Worm (Caenorhabditis elegans) whole organism, L4 larva: Measurements from ENCODE around the gene T22F3.12.

Experiments used
- D1046.2 ChIP-seq: fragments of 200-800 bp; sonication (Bioruptor generic); IDR thresholded peaks from 2 replicates; pipeline ENCODE4 v1.3.6; 2022; ENCODE audit warnings: missing genetic modification characterization, missing compliant biosample characterization
- F26F4.8 ChIP-seq: fragments of 200-800 bp; sonication (Bioruptor generic); conservative IDR thresholded peaks from 2 replicates; pipeline ENCODE4 v1.3.6; 2022; ENCODE audit warnings: missing genetic modification characterization, missing compliant biosample characterization
- ZK337.2 ChIP-seq: fragments of 200-800 bp; sonication (Bioruptor generic); IDR thresholded peaks from 2 replicates; pipeline ENCODE4 v1.3.6; 2022; ENCODE audit warnings: missing genetic modification reagents, missing genetic modification characterization, missing compliant biosample characterization
- ZK546.5 ChIP-seq, 2 experiments: sonication (generic microtip); optimal IDR thresholded peaks; 2 replicates each; lab custom pipeline; 2017; ENCODE audit warnings: missing biosample characterization in 2 of 2, missing genetic modification characterization in 2 of 2
- aha-1 ChIP-seq: fragments of 150-350 bp; peaks from one replicate; lab custom pipeline; 2014; ENCODE audit warnings: missing biosample characterization, missing genetic modification characterization
- ama-1 ChIP-seq: fragments of 150-350 bp; optimal IDR thresholded peaks from 2 replicates; lab custom pipeline; 2014; ENCODE audit warnings: inconsistent platforms, mixed read lengths
- ceh-20 ChIP-seq: fragments of 200-800 bp; sonication (Bioruptor generic); IDR thresholded peaks from 2 replicates; pipeline ENCODE4 v1.3.6; 2022; ENCODE audit warnings: missing genetic modification reagents, missing genetic modification characterization, missing compliant biosample characterization
- cey-2 ChIP-seq: sonication (generic microtip); optimal IDR thresholded peaks from 3 replicates; lab custom pipeline; 2017; ENCODE audit warnings: missing genetic modification characterization, mild to moderate bottlenecking, missing compliant biosample characterization, antibody characterized with exemption, borderline replicate concordance; ENCODE audit not compliant: insufficient read depth
- ctbp-1 ChIP-seq: fragments of 200-800 bp; sonication (Bioruptor generic); IDR thresholded peaks from 2 replicates; pipeline ENCODE4 v1.3.6; 2022; ENCODE audit warnings: missing genetic modification reagents, missing genetic modification characterization, missing compliant biosample characterization
- daf-12 ChIP-seq: fragments of 150-350 bp; optimal IDR thresholded peaks from 2 replicates; lab custom pipeline; 2014; ENCODE audit warnings: missing biosample characterization, missing genetic modification reagents, missing genetic modification characterization
- daf-16 ChIP-seq, 3 experiments: sonication (generic microtip); optimal IDR thresholded peaks; 2 replicates each; lab custom pipeline; 2016 to 2017; ENCODE audit warnings: missing genetic modification characterization in 3 of 3, missing genetic modification reagents in 3 of 3, mild to moderate bottlenecking in 2 of 3, missing compliant biosample characterization in 2 of 3, missing biosample characterization in 1 of 3, moderate library complexity in 1 of 3
- daf-19 ChIP-seq: fragments of 200-800 bp; sonication (Bioruptor generic); conservative IDR thresholded peaks from 2 replicates; pipeline ENCODE4 v1.3.6; 2022; ENCODE audit warnings: missing genetic modification characterization, missing compliant biosample characterization
- daf-8 ChIP-seq: fragments of 200-800 bp; sonication (Bioruptor generic); IDR thresholded peaks from 2 replicates; pipeline ENCODE4 v1.3.6; 2022; ENCODE audit warnings: missing genetic modification characterization, missing compliant biosample characterization
- dmd-6 ChIP-seq: fragments of 200-800 bp; sonication (Bioruptor generic); IDR thresholded peaks from 2 replicates; pipeline ENCODE4 v1.3.6; 2022; ENCODE audit warnings: missing genetic modification reagents, missing genetic modification characterization, missing compliant biosample characterization
- dpl-1 ChIP-seq: fragments of 150-350 bp; optimal IDR thresholded peaks from 2 replicates; lab custom pipeline; 2014; ENCODE audit warnings: missing biosample characterization, missing genetic modification reagents, missing genetic modification characterization
- duxl-1 ChIP-seq: sonication (generic microtip); optimal IDR thresholded peaks from 2 replicates; lab custom pipeline; 2016; ENCODE audit warnings: mild to moderate bottlenecking, missing genetic modification characterization, moderate library complexity, missing compliant biosample characterization; ENCODE audit not compliant: poor library complexity
- dve-1 ChIP-seq: sonication (generic microtip); optimal IDR thresholded peaks from 2 replicates; lab custom pipeline; 2017; ENCODE audit warnings: antibody characterized with exemption, mild to moderate bottlenecking, missing genetic modification characterization, missing compliant biosample characterization; ENCODE audit not compliant: insufficient read depth
- egl-27 ChIP-seq: sonication (generic microtip); optimal IDR thresholded peaks from 3 replicates; lab custom pipeline; 2017; ENCODE audit warnings: missing biosample characterization, missing genetic modification reagents, missing genetic modification characterization
- fkh-10 ChIP-seq: fragments of 150-350 bp; optimal IDR thresholded peaks from 2 replicates; lab custom pipeline; 2014; ENCODE audit warnings: missing biosample characterization, missing genetic modification reagents, missing genetic modification characterization
- hif-1 ChIP-seq, 2 experiments: sonication (generic microtip); optimal IDR thresholded peaks; 2 replicates each; lab custom pipeline; 2016 to 2017; ENCODE audit warnings: missing compliant biosample characterization in 2 of 2, missing genetic modification characterization in 2 of 2, missing genetic modification reagents in 2 of 2, missing genotype in 2 of 2, mild to moderate bottlenecking in 1 of 2
- hlh-11 ChIP-seq: fragments of 200-800 bp; sonication (Bioruptor generic); optimal IDR thresholded peaks from 2 replicates; lab custom pipeline; 2018; ENCODE audit warnings: mild to moderate bottlenecking, missing genetic modification characterization, missing compliant biosample characterization
- hlh-30 ChIP-seq: sonication (generic microtip); optimal IDR thresholded peaks from 2 replicates; lab custom pipeline; 2017; ENCODE audit warnings: antibody characterized with exemption, mild to moderate bottlenecking, missing genetic modification characterization, missing compliant biosample characterization; ENCODE audit not compliant: insufficient read depth
- hmg-1.1 ChIP-seq: fragments of 200-800 bp; sonication (Bioruptor generic); IDR thresholded peaks from 2 replicates; pipeline ENCODE4 v1.3.6; 2022; ENCODE audit warnings: missing genetic modification reagents, missing genetic modification characterization, missing compliant biosample characterization
- lin-13 ChIP-seq: fragments of 150-350 bp; optimal IDR thresholded peaks from 2 replicates; lab custom pipeline; 2014; ENCODE audit warnings: missing biosample characterization, missing genetic modification reagents, missing genetic modification characterization
- lin-38 ChIP-seq: fragments of 200-800 bp; sonication (Bioruptor generic); IDR thresholded peaks from 2 replicates; pipeline ENCODE4 v1.3.6; 2022; ENCODE audit warnings: missing genetic modification reagents, missing genetic modification characterization, missing compliant biosample characterization
- lin-39 ChIP-seq: fragments of 150-350 bp; optimal IDR thresholded peaks from 2 replicates; lab custom pipeline; 2014; ENCODE audit warnings: missing biosample characterization, missing genetic modification reagents, missing genetic modification characterization
- lir-3 ChIP-seq: sonication (generic microtip); optimal IDR thresholded peaks from 2 replicates; lab custom pipeline; 2016; ENCODE audit warnings: mild to moderate bottlenecking, missing genetic modification characterization, missing compliant biosample characterization
- lsy-2 ChIP-seq, 2 experiments: fragments of 150-350 bp in 1 of 2; sonication (generic microtip) in 1 of 2; optimal IDR thresholded peaks; 2 replicates each; lab custom pipeline; 2014 to 2017; ENCODE audit warnings: missing biosample characterization in 2 of 2, missing genetic modification characterization in 2 of 2
- mdl-1 ChIP-seq, 2 experiments: fragments of 150-350 bp in 1 of 2; sonication (generic microtip) in 1 of 2; optimal IDR thresholded peaks; 2 replicates each; lab custom pipeline; 2014 to 2017; ENCODE audit warnings: missing biosample characterization in 2 of 2, missing genetic modification characterization in 2 of 2
- mep-1 ChIP-seq: fragments of 150-350 bp; sonication (generic microtip); optimal IDR thresholded peaks from 3 replicates; lab custom pipeline; 2014; ENCODE audit warnings: missing biosample characterization, missing genetic modification characterization
- mes-2 ChIP-seq: sonication (generic microtip); optimal IDR thresholded peaks from 2 replicates; lab custom pipeline; 2016; ENCODE audit warnings: missing genotype, mild to moderate bottlenecking, missing genetic modification characterization, missing compliant biosample characterization; ENCODE audit not compliant: poor library complexity, severe bottlenecking
- mxl-3 ChIP-seq: fragments of 200-800 bp; sonication (Bioruptor generic); optimal IDR thresholded peaks from 2 replicates; lab custom pipeline; 2018; ENCODE audit warnings: mild to moderate bottlenecking, missing genetic modification characterization, missing compliant biosample characterization
- nhr-10 ChIP-seq: fragments of 150-350 bp; optimal IDR thresholded peaks from 2 replicates; lab custom pipeline; 2014; ENCODE audit warnings: missing biosample characterization, missing genetic modification characterization
- nhr-102 ChIP-seq: sonication (generic microtip); optimal IDR thresholded peaks from 2 replicates; lab custom pipeline; 2016; ENCODE audit warnings: mild to moderate bottlenecking, missing genetic modification characterization, moderate library complexity, missing compliant biosample characterization
- nhr-11 ChIP-seq: fragments of 150-350 bp; optimal IDR thresholded peaks from 2 replicates; lab custom pipeline; 2014; ENCODE audit warnings: missing biosample characterization, missing genetic modification characterization
- nhr-237 ChIP-seq: sonication (generic microtip); optimal IDR thresholded peaks from 2 replicates; lab custom pipeline; 2017; ENCODE audit warnings: missing biosample characterization, missing genetic modification characterization
- nhr-28 ChIP-seq: fragments of 150-350 bp; optimal IDR thresholded peaks from 2 replicates; lab custom pipeline; 2014; ENCODE audit warnings: missing biosample characterization, missing genetic modification characterization
- nhr-41 ChIP-seq: fragments of 200-800 bp; sonication (Bioruptor generic); IDR thresholded peaks from 2 replicates; pipeline ENCODE4 v1.3.6; 2022; ENCODE audit warnings: missing genetic modification reagents, missing genetic modification characterization, missing compliant biosample characterization
- nhr-76 ChIP-seq: fragments of 150-350 bp; optimal IDR thresholded peaks from 2 replicates; lab custom pipeline; 2014; ENCODE audit warnings: missing biosample characterization, missing genetic modification characterization
- php-3 ChIP-seq: fragments of 200-800 bp; sonication (Bioruptor generic); IDR thresholded peaks from 2 replicates; pipeline ENCODE4 v1.3.6; 2022; ENCODE audit warnings: missing genetic modification reagents, missing genetic modification characterization, missing compliant biosample characterization
- pqm-1 ChIP-seq: sonication (generic microtip); optimal IDR thresholded peaks from 2 replicates; lab custom pipeline; 2017; ENCODE audit warnings: missing biosample characterization, missing genetic modification characterization
- rbr-2 ChIP-seq: sonication (generic microtip); optimal IDR thresholded peaks from 2 replicates; lab custom pipeline; 2016; ENCODE audit warnings: missing genotype, missing genetic modification characterization, missing compliant biosample characterization
- set-16 ChIP-seq: fragments of 200-800 bp; sonication (Bioruptor generic); IDR thresholded peaks from 2 replicates; pipeline ENCODE4 v1.3.6; 2022; ENCODE audit warnings: missing genetic modification reagents, missing genetic modification characterization, missing compliant biosample characterization
- spr-1 ChIP-seq: sonication (generic microtip); optimal IDR thresholded peaks from 2 replicates; lab custom pipeline; 2016; ENCODE audit warnings: mild to moderate bottlenecking, missing genetic modification characterization, missing compliant biosample characterization
- tra-1 ChIP-seq: fragments of 200-800 bp; sonication (Bioruptor generic); IDR thresholded peaks from 2 replicates; pipeline ENCODE4 v1.3.6; 2022; ENCODE audit warnings: missing genetic modification reagents, missing genetic modification characterization, missing compliant biosample characterization
- zfp-3 ChIP-seq: fragments of 200-800 bp; sonication (Bioruptor generic); conservative IDR thresholded peaks from 2 replicates; pipeline ENCODE4 v1.3.6; 2022; ENCODE audit warnings: missing genetic modification reagents, missing genetic modification characterization, missing compliant biosample characterization

T22F3.12 gene

DNA sequence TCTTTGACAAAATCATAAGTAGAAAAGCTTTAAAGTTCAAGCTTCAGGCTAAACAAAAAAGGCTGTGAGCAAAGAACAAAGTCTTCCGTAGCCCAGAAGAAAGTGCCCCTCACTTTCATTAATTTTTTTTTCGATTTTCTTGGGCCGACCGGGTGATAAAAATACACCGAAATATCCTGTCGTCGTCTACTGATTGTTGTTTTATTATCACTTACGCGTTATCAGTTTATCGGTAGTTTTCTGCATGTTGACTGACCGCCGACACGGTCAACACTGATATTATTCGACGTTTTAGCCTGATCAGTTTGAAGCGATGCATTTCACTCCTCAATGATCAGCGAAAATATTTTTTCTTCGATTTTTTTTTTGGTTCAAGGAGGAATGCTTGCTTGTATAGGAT lies 11.6 kb downstream of the T22F3.12 start:
- TF ChIP-seq nhr-11 (no peak), pqm-1 (peak; percentile 50), hlh-11 (tag; lab: Kevin White, UChicago) (peak; percentile 16), daf-16 (GFP tag; optimal IDR thresholded peaks at IDR 0.05; lab: Kevin White, UChicago) (no peak), daf-16 (tag; optimal IDR thresholded peaks at IDR 0.05; lab: Kevin White, UChicago) (peak; percentile 97), lir-3 (no peak), nhr-237 (no peak), F26F4.8 (GFP tag; lab: Robert Waterston, UW) (no peak), ama-1 (lab: Kevin White, UChicago) (no peak), daf-19 (no peak), php-3 (0 out of 2 replicates have a peak, but pooled peaks have one; percentile 45), dmd-6 (GFP tag; lab: Robert Waterston, UW) (peak; percentile 30; the same call in 1 of the 2 replicates), nhr-28 (tag; lab: Kevin White, UChicago) (peak; percentile 51), dve-1 (tag; lab: Kevin White, UChicago) (no peak), ZK337.2 (GFP tag; lab: Robert Waterston, UW) (no peak)

DNA sequence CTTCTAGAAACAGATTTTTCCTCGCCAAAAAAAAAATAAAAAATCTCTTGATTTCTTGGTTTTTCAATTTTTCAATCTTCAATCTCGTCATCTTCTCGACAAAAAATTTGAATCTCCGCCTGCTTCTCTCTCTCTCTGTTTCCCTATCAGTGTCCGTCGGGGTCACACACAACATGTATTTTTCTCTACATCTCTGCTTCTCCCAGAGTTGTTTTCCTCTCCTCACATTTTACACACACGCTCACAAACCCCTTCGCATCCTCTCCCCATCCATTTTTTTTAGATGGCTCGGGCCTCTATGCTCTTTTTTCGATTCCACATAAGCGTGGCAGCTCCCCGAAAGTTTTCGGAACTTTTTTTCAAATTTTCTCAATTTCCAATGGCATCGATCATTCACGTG lies 12.2 kb downstream of the T22F3.12 start:
- peak; percentile 82 for TF ChIP-seq lin-13
- TF ChIP-seq hmg-1.1 (GFP tag; lab: Robert Waterston, UW): peak; percentile 23; the same call in 1 of the 2 replicates
- peak; percentile 70 for TF ChIP-seq hlh-30 (tag; lab: Kevin White, UChicago)
- TF ChIP-seq daf-16 (GFP tag; optimal IDR thresholded peaks at IDR 0.05; lab: Kevin White, UChicago): peak in 1 of 2 experiments; percentile 34
- TF ChIP-seq daf-16 (tag; optimal IDR thresholded peaks at IDR 0.05; lab: Kevin White, UChicago): peak; percentile 72
- no peak for TF ChIP-seq nhr-41 (GFP tag; lab: Robert Waterston, UW)
- peak; percentile 74 for TF ChIP-seq hlh-11 (tag; lab: Kevin White, UChicago)
- TF ChIP-seq nhr-10 (tag; lab: Kevin White, UChicago): peak; percentile 69
- TF ChIP-seq pqm-1: peak; percentile 55
- peak; percentile 80 for TF ChIP-seq nhr-11
- peak; percentile 20 to 55 for TF ChIP-seq mdl-1 (tag; optimal IDR thresholded peaks at IDR 0.05; lab: Kevin White, UChicago)
- TF ChIP-seq tra-1 (GFP tag; lab: Robert Waterston, UW): peak; percentile 34; the same call in 1 of the 2 replicates
- 0 out of 2 replicates have a peak, but pooled peaks have one; percentile 9 for TF ChIP-seq zfp-3 (GFP tag; lab: Robert Waterston, UW)
- TF ChIP-seq ZK546.5 (tag; optimal IDR thresholded peaks at IDR 0.05; lab: Kevin White, UChicago): no peak
- peak; percentile 61 for TF ChIP-seq mep-1 (tag; lab: Kevin White, UChicago)
- TF ChIP-seq dve-1 (tag; lab: Kevin White, UChicago): peak; percentile 34
- no peak for TF ChIP-seq ctbp-1 (GFP tag; lab: Robert Waterston, UW)
- no peak for TF ChIP-seq set-16 (GFP tag; lab: Robert Waterston, UW)
- no peak for TF ChIP-seq daf-8 (GFP tag; lab: Robert Waterston, UW)
- peak; percentile 85 for TF ChIP-seq aha-1 (tag; lab: Kevin White, UChicago)
- no peak for TF ChIP-seq D1046.2 (GFP tag; lab: Robert Waterston, UW)
- no peak for TF ChIP-seq daf-12 (tag; lab: Kevin White, UChicago)
- TF ChIP-seq lsy-2 (tag; optimal IDR thresholded peaks at IDR 0.05; lab: Kevin White, UChicago): peak in 1 of 2 experiments; percentile 66
- TF ChIP-seq ceh-20 (GFP tag; lab: Robert Waterston, UW): 0 out of 2 replicates have a peak, but pooled peaks have one; percentile 10
- peak; percentile 18 for TF ChIP-seq mxl-3 (GFP tag; lab: Kevin White, UChicago)
- TF ChIP-seq dmd-6 (GFP tag; lab: Robert Waterston, UW): peak; percentile 36; the same call in 1 of the 2 replicates
- no peak for TF ChIP-seq nhr-76
- no peak for TF ChIP-seq lin-39 (tag; lab: Kevin White, UChicago)
- TF ChIP-seq hif-1 (tag; optimal IDR thresholded peaks at IDR 0.05; lab: Kevin White, UChicago): peak in 1 of 2 experiments; percentile 78
- no peak for TF ChIP-seq spr-1 (tag; lab: Kevin White, UChicago)
- TF ChIP-seq cey-2 (tag; lab: Kevin White, UChicago): no peak
- TF ChIP-seq mes-2 (tag; lab: Kevin White, UChicago): peak; percentile 39
- no peak for TF ChIP-seq fkh-10
- peak; percentile 81 for TF ChIP-seq nhr-28 (tag; lab: Kevin White, UChicago)
- peak; percentile 66 for TF ChIP-seq dpl-1 (GFP tag; lab: Kevin White, UChicago)
- TF ChIP-seq lin-38: peak; percentile 24; the same call in 1 of the 2 replicates
- TF ChIP-seq nhr-102 (tag; lab: Kevin White, UChicago): peak; percentile 21
- TF ChIP-seq duxl-1 (tag; lab: Kevin White, UChicago): no peak
- peak; percentile 15 for TF ChIP-seq rbr-2
- TF ChIP-seq F26F4.8 (GFP tag; lab: Robert Waterston, UW): no peak
- no peak for TF ChIP-seq egl-27 (tag; lab: Kevin White, UChicago)
